Worm (Caenorhabditis elegans) whole organism, young adult: ENCODE results near the gene B0563.1.

Experiments used
- B0019.2 ChIP-seq: fragments of 200-800 bp; sonication (Bioruptor generic); conservative IDR thresholded peaks from 2 replicates; pipeline ENCODE4 v1.3.6; 2022; ENCODE audit warnings: missing genetic modification reagents, missing genetic modification characterization, missing compliant biosample characterization
- B0035.1 ChIP-seq: sonication (generic microtip); optimal IDR thresholded peaks from 2 replicates; lab custom pipeline; 2016; ENCODE audit warnings: missing genetic modification characterization, mild to moderate bottlenecking, missing compliant biosample characterization, missing genotype, missing genetic modification reagents
- D2030.7 ChIP-seq: fragments of 200-800 bp; sonication (Bioruptor generic); IDR thresholded peaks from 2 replicates; pipeline ENCODE4 v1.3.6; 2022; ENCODE audit warnings: missing genetic modification reagents, missing genetic modification characterization, missing compliant biosample characterization
- F37B4.10 ChIP-seq: fragments of 200-800 bp; sonication (Bioruptor generic); IDR thresholded peaks from 2 replicates; pipeline ENCODE4 v1.3.6; 2022; ENCODE audit warnings: missing genetic modification characterization, missing compliant biosample characterization
- F39B2.1 ChIP-seq: fragments of 200-800 bp; sonication (Bioruptor generic); IDR thresholded peaks from 2 replicates; pipeline ENCODE4 v1.3.6; 2022; ENCODE audit warnings: missing genetic modification reagents, missing genetic modification characterization, missing compliant biosample characterization
- F55B11.4 ChIP-seq: sonication (generic microtip); optimal IDR thresholded peaks from 2 replicates; lab custom pipeline; 2016; ENCODE audit warnings: missing compliant biosample characterization, missing genetic modification characterization, borderline replicate concordance; ENCODE audit not compliant: insufficient read depth
- Y53F4B.3 ChIP-seq: fragments of 200-800 bp; sonication (Bioruptor generic); IDR thresholded peaks from 2 replicates; pipeline ENCODE4 v1.3.6; 2022; ENCODE audit warnings: missing genetic modification reagents, missing genetic modification characterization, missing compliant biosample characterization
- Y79H2A.3 ChIP-seq: fragments of 200-800 bp; sonication (Bioruptor generic); conservative IDR thresholded peaks from 2 replicates; pipeline ENCODE4 v1.3.6; 2022; ENCODE audit warnings: missing genetic modification reagents, missing genetic modification characterization, missing compliant biosample characterization
- akir-1 ChIP-seq: fragments of 200-800 bp; sonication (Bioruptor generic); optimal IDR thresholded peaks from 2 replicates; lab custom pipeline; 2018; ENCODE audit warnings: mild to moderate bottlenecking, missing genetic modification characterization, moderate library complexity, missing compliant biosample characterization
- ama-1 ChIP-seq, 3 experiments: fragments of 150-350 bp in 1 of 3; sonication (generic microtip) in 2 of 3; optimal IDR thresholded peaks; 2 replicates each; lab custom pipeline; 2014 to 2018; ENCODE audit warnings: missing biosample characterization in 2 of 3, missing genetic modification characterization in 2 of 3, missing genetic modification reagents in 2 of 3
- aptf-2 ChIP-seq: fragments of 200-800 bp; sonication (Bioruptor generic); conservative IDR thresholded peaks from 2 replicates; pipeline ENCODE4 v1.3.6; 2022; ENCODE audit warnings: missing genetic modification reagents, missing genetic modification characterization, missing compliant biosample characterization
- attf-3 ChIP-seq: fragments of 200-800 bp; sonication (Bioruptor generic); conservative IDR thresholded peaks from 2 replicates; pipeline ENCODE4 v1.3.6; 2022; ENCODE audit warnings: missing genetic modification reagents, missing genetic modification characterization, missing compliant biosample characterization
- attf-6 ChIP-seq: fragments of 200-800 bp; sonication (Bioruptor generic); IDR thresholded peaks from 2 replicates; pipeline ENCODE4 v1.3.6; 2022; ENCODE audit warnings: missing genetic modification reagents, missing genetic modification characterization, missing compliant biosample characterization
- ccch-3 ChIP-seq: fragments of 200-800 bp; sonication (Bioruptor generic); optimal IDR thresholded peaks from 2 replicates; lab custom pipeline; 2018; ENCODE audit warnings: mild to moderate bottlenecking, missing genetic modification characterization, missing compliant biosample characterization
- cebp-1 ChIP-seq, 2 experiments: fragments of 200-800 bp in 1 of 2; sonication (Bioruptor generic) in 1 of 2; sonication (generic microtip) in 1 of 2; IDR thresholded peaks in 1 of 2; optimal IDR thresholded peaks in 1 of 2; 2 replicates each; pipeline versions ENCODE4 v1.3.6 to Lab custom; 2017 to 2022; ENCODE audit warnings: missing compliant biosample characterization in 2 of 2, missing genetic modification characterization in 2 of 2, mild to moderate bottlenecking in 1 of 2, missing genetic modification reagents in 1 of 2, moderate library complexity in 1 of 2
- ceh-91 ChIP-seq: fragments of 200-800 bp; sonication (Bioruptor generic); IDR thresholded peaks from 2 replicates; pipeline ENCODE4 v1.3.6; 2022; ENCODE audit warnings: missing genetic modification reagents, missing genetic modification characterization, missing compliant biosample characterization
- chd-7 ChIP-seq: sonication (generic microtip); optimal IDR thresholded peaks from 2 replicates; lab custom pipeline; 2016; ENCODE audit warnings: mild to moderate bottlenecking, missing genetic modification characterization, moderate library complexity, missing compliant biosample characterization
- die-1 ChIP-seq: sonication (generic microtip); optimal IDR thresholded peaks from 2 replicates; lab custom pipeline; 2016; ENCODE audit warnings: missing genotype, mild to moderate bottlenecking, missing genetic modification characterization, missing compliant biosample characterization
- egl-44 ChIP-seq: fragments of 200-800 bp; sonication (Bioruptor generic); IDR thresholded peaks from 2 replicates; pipeline ENCODE4 v1.3.6; 2022; ENCODE audit warnings: missing genetic modification reagents, missing genetic modification characterization, missing compliant biosample characterization
- egrh-3 ChIP-seq: fragments of 200-800 bp; sonication (Bioruptor generic); IDR thresholded peaks from 2 replicates; pipeline ENCODE4 v1.3.6; 2022; ENCODE audit warnings: missing genetic modification reagents, missing genetic modification characterization, missing compliant biosample characterization
- hmg-20 ChIP-seq: fragments of 200-800 bp; sonication (Bioruptor generic); IDR thresholded peaks from 2 replicates; pipeline ENCODE4 v1.3.6; 2022; ENCODE audit warnings: missing genetic modification reagents, missing genetic modification characterization, missing compliant biosample characterization
- lag-1 ChIP-seq: fragments of 200-800 bp; sonication (Bioruptor generic); IDR thresholded peaks from 2 replicates; pipeline ENCODE4 v1.3.6; 2022; ENCODE audit warnings: missing genetic modification reagents, missing genetic modification characterization, missing compliant biosample characterization
- lin-40 ChIP-seq: sonication (generic microtip); optimal IDR thresholded peaks from 2 replicates; lab custom pipeline; 2016; ENCODE audit warnings: missing genetic modification characterization, mild to moderate bottlenecking, missing compliant biosample characterization, missing genotype, missing genetic modification reagents
- madf-8 ChIP-seq: fragments of 200-800 bp; sonication (Bioruptor generic); conservative IDR thresholded peaks from 2 replicates; pipeline ENCODE4 v1.3.6; 2022; ENCODE audit warnings: missing genetic modification reagents, missing genetic modification characterization, missing compliant biosample characterization
- mcd-1 ChIP-seq: fragments of 200-800 bp; sonication (Bioruptor generic); IDR thresholded peaks from 2 replicates; pipeline ENCODE4 v1.3.6; 2022; ENCODE audit warnings: missing genetic modification reagents, missing genetic modification characterization, missing compliant biosample characterization
- nhr-120 ChIP-seq: fragments of 200-800 bp; sonication (Bioruptor generic); IDR thresholded peaks from 2 replicates; pipeline ENCODE4 v1.3.6; 2022; ENCODE audit warnings: missing genetic modification characterization, missing compliant biosample characterization
- nhr-27 ChIP-seq: fragments of 200-800 bp; sonication (Bioruptor generic); optimal IDR thresholded peaks from 2 replicates; lab custom pipeline; 2018; ENCODE audit warnings: mild to moderate bottlenecking, missing genetic modification characterization, moderate library complexity, missing compliant biosample characterization
- rec-8 ChIP-seq, 2 experiments: sonication (generic microtip); optimal IDR thresholded peaks; 2 replicates each; lab custom pipeline; 2016; ENCODE audit warnings: mild to moderate bottlenecking in 2 of 2, missing genetic modification characterization in 2 of 2, missing genetic modification reagents in 2 of 2, missing genotype in 2 of 2, missing biosample characterization in 1 of 2, missing compliant biosample characterization in 1 of 2, moderate library complexity in 1 of 2
- repo-1 ChIP-seq: sonication (generic microtip); optimal IDR thresholded peaks from 2 replicates; lab custom pipeline; 2017; ENCODE audit warnings: mild to moderate bottlenecking, missing genetic modification characterization, missing compliant biosample characterization
- snpc-3.4 ChIP-seq: sonication (generic microtip); optimal IDR thresholded peaks from 2 replicates; lab custom pipeline; 2017; ENCODE audit warnings: missing genetic modification characterization, mild to moderate bottlenecking, missing compliant biosample characterization, antibody characterized with exemption, moderate library complexity, missing genotype, missing genetic modification reagents
- somi-1 ChIP-seq: fragments of 200-800 bp; sonication (Bioruptor generic); optimal IDR thresholded peaks from 2 replicates; lab custom pipeline; 2018; ENCODE audit warnings: mild to moderate bottlenecking, missing genetic modification characterization, missing compliant biosample characterization
- tbp1 ChIP-seq: fragments of 200-800 bp; sonication (Bioruptor generic); optimal IDR thresholded peaks from 2 replicates; lab custom pipeline; 2018; ENCODE audit warnings: mild to moderate bottlenecking, missing genetic modification characterization, missing compliant biosample characterization
- tbx-9 ChIP-seq: sonication (generic microtip); optimal IDR thresholded peaks from 2 replicates; lab custom pipeline; 2016; ENCODE audit warnings: borderline replicate concordance, missing genetic modification characterization, inconsistent platforms, missing compliant biosample characterization
- zfh-2 ChIP-seq: fragments of 200-800 bp; sonication (Bioruptor generic); conservative IDR thresholded peaks from 2 replicates; pipeline ENCODE4 v1.3.6; 2022; ENCODE audit warnings: missing genetic modification reagents, missing genetic modification characterization, missing compliant biosample characterization
- zim-3 ChIP-seq: sonication (generic microtip); optimal IDR thresholded peaks from 2 replicates; lab custom pipeline; 2017; ENCODE audit warnings: mild to moderate bottlenecking, missing genetic modification characterization, moderate library complexity, missing compliant biosample characterization
- ztf-25 ChIP-seq: fragments of 200-800 bp; sonication (Bioruptor generic); IDR thresholded peaks from 2 replicates; pipeline ENCODE4 v1.3.6; 2022; ENCODE audit warnings: missing genetic modification reagents, missing genetic modification characterization, missing compliant biosample characterization
- ztf-26 ChIP-seq: sonication (generic microtip); optimal IDR thresholded peaks from 2 replicates; lab custom pipeline; 2017; ENCODE audit warnings: missing genetic modification characterization, missing compliant biosample characterization

B0563.1 gene

ce11 chrX:9171241-9171640 lies at the start of gene B0563.1:
TSS of gene B0563.1 (plus strand) at chrX:9171541.
- no peak for TF ChIP-seq Y53F4B.3 (GFP tag; lab: Robert Waterston, UW)
- TF ChIP-seq cebp-1 (GFP tag; IDR thresholded peaks at IDR 0.05; lab: Robert Waterston, UW), result no peak
- TF ChIP-seq cebp-1 (tag; optimal IDR thresholded peaks at IDR 0.05; lab: Kevin White, UChicago), result no peak
- no peak for TF ChIP-seq F55B11.4 (tag; lab: Kevin White, UChicago)
- no peak for TF ChIP-seq hmg-20 (GFP tag; lab: Robert Waterston, UW)
- no peak for TF ChIP-seq lag-1 (GFP tag; lab: Robert Waterston, UW)
- TF ChIP-seq aptf-2, result no peak
- TF ChIP-seq tbx-9 (tag; lab: Kevin White, UChicago), result no peak
- no peak for TF ChIP-seq zim-3 (tag; lab: Kevin White, UChicago)
- no peak for TF ChIP-seq F39B2.1 (GFP tag; lab: Robert Waterston, UW)
- no peak for TF ChIP-seq B0019.2
- no peak for TF ChIP-seq F37B4.10
- TF ChIP-seq attf-6 (GFP tag; lab: Robert Waterston, UW), result no peak

- TF ChIP-seq D2030.7 (GFP tag; lab: Robert Waterston, UW) (no peak), ztf-25 (GFP tag; lab: Robert Waterston, UW) (no peak), zfh-2 (GFP tag; lab: Robert Waterston, UW) (no peak), Y79H2A.3 (no peak), egrh-3 (GFP tag; lab: Robert Waterston, UW) (no peak), repo-1 (tag; lab: Kevin White, UChicago) (no peak)
Measured at ce11 chrX:9137402-9137801, 33.9 kb upstream of the B0563.1 start, which contains the start of gene B0563.6. TSS of gene B0563.6 (plus strand) at chrX:9137702.

- TF ChIP-seq nhr-120 (GFP tag; lab: Robert Waterston, UW) (no peak), mcd-1 (GFP tag; lab: Robert Waterston, UW) (no peak)
Measured at ce11 chrX:9145848-9146247, 25.5 kb upstream of the B0563.1 start, which contains the start of gene B0563.5. TSS of gene B0563.5 (plus strand) at chrX:9146148.

ce11 chrX:9146953-9147352 lies 24.4 kb upstream of the B0563.1 start:
- no peak for TF ChIP-seq madf-8
- TF ChIP-seq ccch-3 (GFP tag; lab: Kevin White, UChicago), result no peak
- no peak for TF ChIP-seq B0035.1
- TF ChIP-seq somi-1 (GFP tag; lab: Kevin White, UChicago), result peak; percentile 61
- TF ChIP-seq chd-7 (tag; lab: Kevin White, UChicago), result peak; percentile 15
- TF ChIP-seq attf-3 (GFP tag; lab: Robert Waterston, UW), result no peak
- no peak for TF ChIP-seq die-1
- TF ChIP-seq tbp1 (GFP tag; lab: Kevin White, UChicago), result no peak
- TF ChIP-seq egl-44 (GFP tag; lab: Robert Waterston, UW), result no peak
- TF ChIP-seq ztf-26 (tag; lab: Kevin White, UChicago), result peak; percentile 70
- no peak for TF ChIP-seq akir-1
- no peak for TF ChIP-seq lag-1 (GFP tag; lab: Robert Waterston, UW)
- TF ChIP-seq lin-40 (tag; lab: Kevin White, UChicago), result peak; percentile 64
- TF ChIP-seq nhr-27, result no peak
- no peak for TF ChIP-seq ama-1 (optimal IDR thresholded peaks at IDR 0.05; lab: Kevin White, UChicago)
- TF ChIP-seq ama-1 (GFP tag; optimal IDR thresholded peaks at IDR 0.05; lab: Kevin White, UChicago), result no peak
- no peak for TF ChIP-seq ceh-91 (GFP tag; lab: Robert Waterston, UW)
- TF ChIP-seq attf-6 (GFP tag; lab: Robert Waterston, UW), result no peak
- TF ChIP-seq snpc-3.4 (tag; lab: Kevin White, UChicago), result no peak
- no peak for TF ChIP-seq rec-8 (tag; optimal IDR thresholded peaks at IDR 0.05; lab: Kevin White, UChicago)
- TF ChIP-seq, all 124 proteins: peak for 4
